Fruit fly (Drosophila melanogaster) whole organism, embryonic: ENCODE measurements around the gene CG4328.

Experiments used
- Awh ChIP-seq: fragments of 200-800 bp; sonication (Bioruptor generic); IDR thresholded peaks from 2 replicates; pipeline ENCODE4, ENCODE4 v1.3.6; 2022; ENCODE audit warnings: missing biosample characterization, missing genetic modification characterization
- B-H1 ChIP-seq: fragments of 200-800 bp; sonication (Bioruptor generic); IDR thresholded peaks from 3 replicates; pipeline ENCODE4 v1.3.6; 2022; ENCODE audit warnings: missing biosample characterization, missing genetic modification characterization
- CG10565 ChIP-seq: fragments of 200-800 bp; sonication (Bioruptor generic); optimal IDR thresholded peaks from 3 replicates; lab custom pipeline; 2016; ENCODE audit warnings: missing biosample characterization, mild to moderate bottlenecking, missing genetic modification characterization
- CG10654 ChIP-seq: fragments of 200-800 bp; sonication (Bioruptor generic); optimal IDR thresholded peaks from 2 replicates; lab custom pipeline; 2016; ENCODE audit warnings: missing biosample characterization, missing genetic modification characterization
- CG10979 ChIP-seq: fragments of 200-800 bp; sonication (Bioruptor generic); optimal IDR thresholded peaks from 2 replicates; lab custom pipeline; 2018; ENCODE audit warnings: missing biosample characterization, mild to moderate bottlenecking, missing genetic modification characterization, moderate library complexity
- CG11085 ChIP-seq: fragments of 200-800 bp; sonication (Bioruptor generic); IDR thresholded peaks from 2 replicates; pipeline ENCODE4 v1.3.6; 2022; ENCODE audit warnings: missing biosample characterization, missing genetic modification characterization
- CG15011 ChIP-seq: fragments of 200-800 bp; sonication (Bioruptor generic); optimal IDR thresholded peaks from 3 replicates; lab custom pipeline; 2018; ENCODE audit warnings: missing biosample characterization, mild to moderate bottlenecking, missing genetic modification characterization
- CG17802 ChIP-seq: fragments of 200-800 bp; sonication (Bioruptor generic); optimal IDR thresholded peaks from 2 replicates; lab custom pipeline; 2018; ENCODE audit warnings: missing biosample characterization, mild to moderate bottlenecking, missing genetic modification characterization, moderate library complexity
- CG18011 ChIP-seq: fragments of 200-800 bp; sonication (Bioruptor generic); optimal IDR thresholded peaks from 2 replicates; lab custom pipeline; 2017; ENCODE audit warnings: missing biosample characterization, missing genetic modification characterization, mild to moderate bottlenecking, moderate library complexity, missing genotype
- CG2129 ChIP-seq: fragments of 200-800 bp; sonication (Bioruptor generic); IDR thresholded peaks from 2 replicates; pipeline ENCODE4 v1.3.6; 2022; ENCODE audit warnings: missing biosample characterization, missing genetic modification characterization; ENCODE audit not compliant: partially characterized antibody
- CG2678 ChIP-seq: fragments of 200-800 bp; sonication (Bioruptor generic); optimal IDR thresholded peaks from 3 replicates; lab custom pipeline; 2019; ENCODE audit warnings: missing biosample characterization, mild to moderate bottlenecking, missing genetic modification characterization, moderate library complexity
- CG2712 ChIP-seq: fragments of 200-800 bp; optimal IDR thresholded peaks from 3 replicates; lab custom pipeline; 2019; ENCODE audit warnings: missing biosample characterization, mild to moderate bottlenecking, missing genetic modification characterization, moderate library complexity
- CG3163 ChIP-seq: fragments of 200-800 bp; sonication (Bioruptor generic); optimal IDR thresholded peaks from 3 replicates; lab custom pipeline; 2016; ENCODE audit warnings: missing biosample characterization, missing genetic modification characterization
- CG32767 ChIP-seq: fragments of 200-800 bp; sonication (Bioruptor generic); IDR thresholded peaks from 2 replicates; pipeline ENCODE4 v1.3.6; 2022; ENCODE audit warnings: missing biosample characterization, missing genetic modification characterization
- CG3407 ChIP-seq: fragments of 200-800 bp; sonication (Bioruptor generic); optimal IDR thresholded peaks from 2 replicates; lab custom pipeline; 2018; ENCODE audit warnings: missing biosample characterization, mild to moderate bottlenecking, missing genetic modification characterization
- CG3838 ChIP-seq: fragments of 200-800 bp; sonication (Bioruptor generic); optimal IDR thresholded peaks from 3 replicates; lab custom pipeline; 2016; ENCODE audit warnings: missing biosample characterization, missing genetic modification characterization
- CG3995 ChIP-seq: fragments of 200-800 bp; sonication (Bioruptor generic); optimal IDR thresholded peaks from 3 replicates; lab custom pipeline; 2016; ENCODE audit warnings: missing biosample characterization, missing genetic modification characterization
- CG6654 ChIP-seq: fragments of 200-800 bp; sonication (Bioruptor generic); optimal IDR thresholded peaks from 2 replicates; lab custom pipeline; 2017; ENCODE audit warnings: missing biosample characterization, mild to moderate bottlenecking, missing genetic modification characterization
- Dbx ChIP-seq: fragments of 200-800 bp; sonication (Bioruptor generic); IDR thresholded peaks from 3 replicates; pipeline ENCODE4 v1.3.6; 2022; ENCODE audit warnings: missing biosample characterization, missing genetic modification characterization
- Elba2 ChIP-seq: fragments of 200-800 bp; sonication (Bioruptor generic); optimal IDR thresholded peaks from 3 replicates; lab custom pipeline; 2016; ENCODE audit warnings: missing biosample characterization, missing genetic modification characterization
- Ets97D ChIP-seq: fragments of 200-800 bp; sonication (Bioruptor generic); optimal IDR thresholded peaks from 3 replicates; lab custom pipeline; 2016; ENCODE audit warnings: missing biosample characterization, missing genetic modification characterization
- GATAe ChIP-seq: fragments of 200-800 bp; sonication (Bioruptor generic); conservative IDR thresholded peaks from 2 replicates; pipeline ENCODE4 v1.3.6; 2022; ENCODE audit warnings: missing biosample characterization, missing genetic modification characterization
- H15 ChIP-seq: fragments of 200-800 bp; sonication (Bioruptor generic); IDR thresholded peaks from 3 replicates; pipeline ENCODE4 v1.3.6; 2022; ENCODE audit warnings: missing biosample characterization, missing genetic modification characterization
- H2.0 ChIP-seq: fragments of 200-800 bp; sonication (Bioruptor generic); IDR thresholded peaks from 2 replicates; pipeline ENCODE4 v1.3.6; 2022; ENCODE audit warnings: missing biosample characterization, missing genetic modification characterization
- Opbp ChIP-seq: fragments of 200-800 bp; sonication (Bioruptor generic); IDR thresholded peaks from 3 replicates; pipeline ENCODE4 v1.3.6; 2022; ENCODE audit warnings: missing biosample characterization, missing genetic modification characterization; ENCODE audit not compliant: partially characterized antibody
- Rx ChIP-seq: fragments of 200-800 bp; sonication (Bioruptor generic); IDR thresholded peaks from 2 replicates; pipeline ENCODE4 v1.3.6; 2022; ENCODE audit warnings: missing biosample characterization, missing genetic modification characterization
- TFAM ChIP-seq: fragments of 200-800 bp; sonication (Bioruptor generic); optimal IDR thresholded peaks from 2 replicates; lab custom pipeline; 2017; ENCODE audit warnings: missing biosample characterization, missing genetic modification characterization, inconsistent platforms
- Xbp1 ChIP-seq: fragments of 200-800 bp; sonication (Bioruptor generic); optimal IDR thresholded peaks from 3 replicates; lab custom pipeline; 2016; ENCODE audit warnings: missing biosample characterization, mild to moderate bottlenecking, missing genetic modification characterization
- ab ChIP-seq: fragments of 200-800 bp; sonication (Bioruptor generic); optimal IDR thresholded peaks from 2 replicates; lab custom pipeline; 2016; ENCODE audit warnings: missing biosample characterization, missing genetic modification characterization
- al ChIP-seq: fragments of 200-800 bp; sonication (Bioruptor generic); IDR thresholded peaks from 2 replicates; pipeline ENCODE4 v1.3.6; 2022; ENCODE audit warnings: missing biosample characterization, missing genetic modification characterization
- bowl ChIP-seq: fragments of 200-800 bp; sonication (Bioruptor generic); IDR thresholded peaks from 2 replicates; pipeline ENCODE4 v1.3.6; 2022; ENCODE audit warnings: missing biosample characterization, missing genetic modification characterization
- bsh ChIP-seq, 2 experiments: fragments of 200-800 bp; sonication (Bioruptor generic); optimal IDR thresholded peaks; 2 replicates each; lab custom pipeline; 2017 to 2018; ENCODE audit warnings: mild to moderate bottlenecking in 2 of 2, missing biosample characterization in 2 of 2, missing genetic modification characterization in 2 of 2, moderate library complexity in 1 of 2
- cato ChIP-seq: fragments of 200-800 bp; sonication (Bioruptor generic); optimal IDR thresholded peaks from 2 replicates; lab custom pipeline; 2016; ENCODE audit warnings: missing biosample characterization, missing genetic modification characterization, borderline replicate concordance
- croc ChIP-seq: fragments of 200-800 bp; sonication (Bioruptor generic); conservative IDR thresholded peaks from 3 replicates; pipeline ENCODE4 v1.3.6; 2022; ENCODE audit warnings: missing biosample characterization, missing genetic modification characterization
- cwo ChIP-seq: fragments of 200-800 bp; sonication (Bioruptor generic); optimal IDR thresholded peaks from 3 replicates; lab custom pipeline; 2017; ENCODE audit warnings: missing biosample characterization, missing genetic modification characterization, mild to moderate bottlenecking, moderate library complexity, missing genetic modification reagents
- fd102C ChIP-seq: fragments of 200-800 bp; sonication (Bioruptor generic); optimal IDR thresholded peaks from 2 replicates; lab custom pipeline; 2018; ENCODE audit warnings: missing biosample characterization, mild to moderate bottlenecking, missing genetic modification characterization, moderate library complexity
- gem ChIP-seq: fragments of 200-800 bp; sonication (Bioruptor generic); optimal IDR thresholded peaks from 2 replicates; lab custom pipeline; 2019; ENCODE audit warnings: missing biosample characterization, mild to moderate bottlenecking, missing genetic modification characterization, moderate library complexity
- gfzf ChIP-seq: fragments of 200-800 bp; sonication (Bioruptor generic); optimal IDR thresholded peaks from 2 replicates; lab custom pipeline; 2016; ENCODE audit warnings: missing biosample characterization, mild to moderate bottlenecking, missing genetic modification characterization, moderate library complexity
- gro ChIP-seq: fragments of 200-800 bp; sonication (Bioruptor generic); optimal IDR thresholded peaks from 2 replicates; lab custom pipeline; 2016; ENCODE audit warnings: missing biosample characterization, missing genetic modification characterization
- insv ChIP-seq, 2 experiments: fragments of 200-800 bp; sonication (Bioruptor generic); optimal IDR thresholded peaks; 3 replicates each; lab custom pipeline; 2016 to 2018; ENCODE audit warnings: missing biosample characterization in 2 of 2, missing genetic modification characterization in 2 of 2
- lola ChIP-seq, 3 experiments: fragments of >200 bp in 2 of 3; fragments of 200-800 bp in 1 of 3; sonication (Bioruptor generic) in 1 of 3; optimal IDR thresholded peaks; 2 replicates each; lab custom pipeline; 2017 to 2019; ENCODE audit warnings: missing biosample characterization in 3 of 3, missing genetic modification characterization in 3 of 3, mild to moderate bottlenecking in 1 of 3, moderate library complexity in 1 of 3
- mam ChIP-seq: fragments of 200-800 bp; sonication (Bioruptor generic); optimal IDR thresholded peaks from 3 replicates; lab custom pipeline; 2016; ENCODE audit warnings: missing biosample characterization, missing genetic modification characterization
- nau ChIP-seq: fragments of 200-800 bp; sonication (Bioruptor generic); optimal IDR thresholded peaks from 3 replicates; lab custom pipeline; 2017; ENCODE audit warnings: missing biosample characterization, mild to moderate bottlenecking, missing genetic modification characterization, missing genetic modification reagents
- pan ChIP-seq, 4 experiments: fragments of >200 bp in 3 of 4; fragments of 200-800 bp in 1 of 4; sonication (Bioruptor generic) in 1 of 4; optimal IDR thresholded peaks in 3 of 4; IDR thresholded peaks in 1 of 4; 2 replicates each; pipeline versions ENCODE4 v1.3.6 to Lab custom; 2017 to 2022; ENCODE audit warnings: missing biosample characterization in 2 of 4, missing genetic modification characterization in 2 of 4, mixed read lengths in 1 of 4
- pfk ChIP-seq: fragments of 200-800 bp; sonication (Bioruptor generic); optimal IDR thresholded peaks from 2 replicates; lab custom pipeline; 2018; ENCODE audit warnings: missing biosample characterization, mild to moderate bottlenecking, missing genetic modification characterization, moderate library complexity
- pzg ChIP-seq: fragments of 200-800 bp; sonication (Bioruptor generic); optimal IDR thresholded peaks from 3 replicates; lab custom pipeline; 2018; ENCODE audit warnings: missing biosample characterization, mild to moderate bottlenecking, missing genetic modification characterization, moderate library complexity
- slbo ChIP-seq: fragments of 200-800 bp; sonication (Bioruptor generic); IDR thresholded peaks from 2 replicates; pipeline ENCODE4 v1.3.6; 2022; ENCODE audit warnings: missing biosample characterization, missing genetic modification characterization
- sob ChIP-seq: fragments of 200-800 bp; sonication (Bioruptor generic); IDR thresholded peaks from 2 replicates; pipeline ENCODE4 v1.3.6; 2022; ENCODE audit warnings: missing biosample characterization, missing genetic modification characterization
- tap ChIP-seq: fragments of 200-800 bp; optimal IDR thresholded peaks from 3 replicates; lab custom pipeline; 2019; ENCODE audit warnings: missing biosample characterization, mild to moderate bottlenecking, missing genetic modification characterization, moderate library complexity
- tna ChIP-seq: fragments of 200-800 bp; sonication (Bioruptor generic); IDR thresholded peaks from 2 replicates; pipeline ENCODE4 v1.3.6; 2022; ENCODE audit warnings: missing biosample characterization, missing genetic modification characterization; ENCODE audit not compliant: partially characterized antibody

Gene CG4328

DNA sequence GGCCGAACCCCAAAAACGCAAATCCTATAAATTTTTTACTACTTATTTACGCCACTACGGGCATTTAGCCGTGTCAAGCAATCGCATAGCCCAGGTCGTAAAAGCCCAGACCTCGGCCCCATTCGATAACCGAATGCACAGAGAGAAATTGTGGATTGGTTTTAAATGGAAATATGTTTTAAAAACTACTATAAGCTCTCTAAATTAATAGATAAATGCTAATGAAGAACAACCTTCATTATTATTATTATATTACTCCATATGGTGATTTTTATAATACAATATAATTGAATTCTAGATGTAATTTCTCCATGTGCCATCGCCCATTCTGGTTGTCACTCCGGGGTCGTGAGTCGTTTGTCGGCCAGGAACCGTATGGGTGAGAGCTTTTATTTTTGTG lies 10.0 kb upstream of the CG4328 start (continued):
- TF ChIP-seq insv (GFP tag; optimal IDR thresholded peaks at IDR 0.05; lab: Kevin White, UChicago) (no peak), CG32767 (GFP tag; lab: Robert Waterston, UW) (no peak), CG15011 (GFP tag; lab: Kevin White, UChicago) (no peak), Opbp (GFP tag; lab: Robert Waterston, UW) (no peak), B-H1 (GFP tag; lab: Robert Waterston, UW) (no peak), cato (GFP tag; lab: Kevin White, UChicago) (no peak), CG3838 (GFP tag; lab: Kevin White, UChicago) (no peak), nau (GFP tag; lab: Kevin White, UChicago) (no peak), CG17802 (tag; lab: Kevin White, UChicago) (no peak), TFAM (GFP tag; lab: Kevin White, UChicago) (no peak), gro (no peak), CG3995 (GFP tag; lab: Kevin White, UChicago) (no peak), bowl (GFP tag; lab: Robert Waterston, UW) (no peak), sob (GFP tag; lab: Robert Waterston, UW) (no peak), CG3407 (no peak), gfzf (no peak), CG10565 (no peak), mam (GFP tag; lab: Kevin White, UChicago) (no peak), tna (GFP tag; lab: Robert Waterston, UW) (no peak), CG6654 (no peak), CG3163 (GFP tag; lab: Kevin White, UChicago) (no peak), tap (no peak), CG10979 (tag; lab: Kevin White, UChicago) (no peak), CG11085 (no peak), H15 (GFP tag; lab: Robert Waterston, UW) (no peak), Awh (no peak), CG2712 (tag; lab: Kevin White, UChicago) (peak; percentile 42), croc (peak; percentile 34; the same call in 1 of the 3 replicates), Dbx (GFP tag; lab: Robert Waterston, UW) (no peak), Ets97D (GFP tag; lab: Kevin White, UChicago) (no peak), gem (tag; lab: Kevin White, UChicago) (peak; percentile 53), al (no peak), ab (GFP tag; lab: Kevin White, UChicago) (no peak), slbo (GFP tag; lab: Robert Waterston, UW) (no peak), Elba2 (no peak), cwo (GFP tag; lab: Kevin White, UChicago) (no peak), bsh (GFP tag; optimal IDR thresholded peaks at IDR 0.05; lab: Kevin White, UChicago) (peak in 1 of 2 experiments; percentile 54), CG18011 (GFP tag; lab: Kevin White, UChicago) (no peak), fd102C (GFP tag; lab: Kevin White, UChicago) (no peak), Rx (GFP tag; lab: Robert Waterston, UW) (no peak), H2.0 (GFP tag; lab: Robert Waterston, UW) (no peak), CG2678 (tag; lab: Kevin White, UChicago) (peak; percentile 47), CG10654 (GFP tag; lab: Kevin White, UChicago) (no peak), GATAe (GFP tag; lab: Robert Waterston, UW) (no peak), CG2129 (GFP tag; lab: Robert Waterston, UW) (no peak), pzg (GFP tag; lab: Kevin White, UChicago) (no peak), pfk (no peak), pan (optimal IDR thresholded peaks at IDR 0.05; lab: Kevin White, UChicago) (no peak), pan (GFP tag; optimal IDR thresholded peaks at IDR 0.05 in 1 of 2, IDR thresholded peaks at IDR 0.05 in 1 of 2) (no peak), Xbp1 (GFP tag; lab: Kevin White, UChicago) (peak; percentile 9), lola (GFP tag; optimal IDR thresholded peaks at IDR 0.05; lab: Kevin White, UChicago) (peak in 1 of 3 experiments; percentile 3)
